Worm (Caenorhabditis elegans): ENCODE measurements around the gene mml-1.

Gene mml-1

ce11 chrIII:7378522-7378921 lies 4.0 kb upstream of the mml-1 start:
- no peak for TF ChIP-seq Y53F4B.3 (GFP tag; IDR thresholded peaks at IDR 0.05)
- no peak for TF ChIP-seq snpc-1.3 (tag; optimal IDR thresholded peaks at IDR 0.05; ENCODE audit: insufficient read depth)
- TF ChIP-seq pha-4 (tag; optimal IDR thresholded peaks at IDR 0.05), result no peak
- no peak for TF ChIP-seq attf-3 (GFP tag; conservative IDR thresholded peaks at IDR 0.05)
- no peak for TF ChIP-seq let-607 (tag; optimal IDR thresholded peaks at IDR 0.05)
- 0 out of 2 replicates have a peak, but pooled peaks have one; percentile 36 for TF ChIP-seq hsf-1 (GFP tag; IDR thresholded peaks at IDR 0.05)
- TF ChIP-seq rec-8 (tag; optimal IDR thresholded peaks at IDR 0.05), result no peak

- TF ChIP-seq F10E7.11 (tag; optimal IDR thresholded peaks at IDR 0.05) (no peak), ztf-26 (tag; optimal IDR thresholded peaks at IDR 0.05) (peak; percentile 86), nfya-2 (GFP tag; IDR thresholded peaks at IDR 0.05) (no peak), chd-7 (tag; optimal IDR thresholded peaks at IDR 0.05) (peak; percentile 80), snpc-4 (GFP tag; optimal IDR thresholded peaks at IDR 0.05) (no peak), snpc-4 (tag; optimal IDR thresholded peaks at IDR 0.05) (peak in 3 of 4 experiments; percentile 3 to 48 (median 21)), unc-130 (GFP tag; optimal IDR thresholded peaks at IDR 0.05) (no peak), hlh-26 (GFP tag; conservative IDR thresholded peaks at IDR 0.05) (no peak), lin-26 (GFP tag; IDR thresholded peaks at IDR 0.05) (0 out of 2 replicates have a peak, but pooled peaks have one; percentile 52), die-1 (tag; optimal IDR thresholded peaks at IDR 0.05) (peak; percentile 33), C06A6.2 (GFP tag; conservative IDR thresholded peaks at IDR 0.05) (peak; percentile 62; the same call in 1 of the 2 replicates), cebp-1 (GFP tag; IDR thresholded peaks at IDR 0.05) (no peak), cebp-1 (tag; optimal IDR thresholded peaks at IDR 0.05) (peak; percentile 74), tlf-1 (GFP tag; optimal IDR thresholded peaks at IDR 0.05) (peak; percentile 60), K11D2.4 (GFP tag; IDR thresholded peaks at IDR 0.05) (peak; percentile 63; the same call in 1 of the 2 replicates), atf-7 (tag; optimal IDR thresholded peaks at IDR 0.05) (peak; percentile 97), K12H6.12 (tag; optimal IDR thresholded peaks at IDR 0.05) (no peak), snpc-1.3 (tag; optimal IDR thresholded peaks at IDR 0.05; ENCODE audit: insufficient read depth) (no peak), hsf-1 (GFP tag; IDR thresholded peaks at IDR 0.05) (peak; percentile 59; the same call in 1 of the 2 replicates), pbrm-1 (GFP tag; IDR thresholded peaks at IDR 0.05) (peak; percentile 22; the same call in 1 of the 2 replicates), lin-54 (GFP tag; optimal IDR thresholded peaks at IDR 0.05) (peak; percentile 11), nfyb-1 (GFP tag; IDR thresholded peaks at IDR 0.05) (peak; percentile 29; the same call in 1 of the 2 replicates), lin-35 (GFP tag; optimal IDR thresholded peaks at IDR 0.05) (no peak), F22D6.2 (tag; optimal IDR thresholded peaks at IDR 0.05) (peak; percentile 3), nfya-1 (tag; optimal IDR thresholded peaks at IDR 0.05; ENCODE audit: borderline replicate concordance, insufficient read depth) (no peak), attf-5 (GFP tag; optimal IDR thresholded peaks at IDR 0.05) (peak; percentile 69), ekl-4 (GFP tag; IDR thresholded peaks at IDR 0.05) (peak; percentile 62), Y67H2A.10 (GFP tag; conservative IDR thresholded peaks at IDR 0.05) (no peak), let-607 (tag; optimal IDR thresholded peaks at IDR 0.05) (peak; percentile 76 to 84), somi-1 (GFP tag; optimal IDR thresholded peaks at IDR 0.05) (peak; percentile 70), Y56A3A.18 (GFP tag; IDR thresholded peaks at IDR 0.05) (no peak), B0261.1 (tag; optimal IDR thresholded peaks at IDR 0.05) (no peak), hmg-1.2 (GFP tag; IDR thresholded peaks at IDR 0.05) (peak; percentile 24; the same call in 1 of the 2 replicates), nhr-80 (tag; optimal IDR thresholded peaks at IDR 0.05) (peak; percentile 73), zfh-2 (GFP tag; conservative IDR thresholded peaks at IDR 0.05) (no peak), madf-6 (GFP tag; IDR thresholded peaks at IDR 0.05) (no peak), mcd-1 (GFP tag; IDR thresholded peaks at IDR 0.05) (peak; percentile 48; the same call in 1 of the 2 replicates), dox-1 (GFP tag; IDR thresholded peaks at IDR 0.05) (peak; percentile 56), nhr-90 (tag; optimal IDR thresholded peaks at IDR 0.05) (peak; percentile 20), F52B5.7 (tag; optimal IDR thresholded peaks at IDR 0.05) (no peak)
Observed at ce11 chrIII:7376143-7376802, 1.7 kb upstream of the mml-1 start.
